Fruit fly (Drosophila melanogaster): ENCODE data around the gene CG8036.
A peak's percentile ranks its signal among the peaks of the same experiment; 100 is the strongest.

Gene CG8036

dm6 chr3R:8712722-8713131 is 45.1 kb downstream of the CG8036 start, which contains the start of gene CG8112:
Gene CG8112 (plus strand): TSS chr3R:8712933.
- TF ChIP-seq CG7101 (tag; optimal IDR thresholded peaks at IDR 0.05) (peak; percentile 78), CG5204 (GFP tag; optimal IDR thresholded peaks at IDR 0.05) (no peak), kay (GFP tag; ENCODE audit: borderline replicate concordance) (peak; percentile 76), CG11617 (GFP tag; optimal IDR thresholded peaks at IDR 0.05) (peak; percentile 87), cnc (optimal IDR thresholded peaks at IDR 0.05) (no peak), CG1620 (GFP tag; optimal IDR thresholded peaks at IDR 0.05) (no peak), CG12768 (GFP tag; optimal IDR thresholded peaks at IDR 0.05) (peak; percentile 45), tj (GFP tag; optimal IDR thresholded peaks at IDR 0.05) (peak; percentile 83), CG14711 (tag; optimal IDR thresholded peaks at IDR 0.05) (peak; percentile 73), Hr96 (GFP tag; optimal IDR thresholded peaks at IDR 0.05) (no peak), toe (GFP tag; optimal IDR thresholded peaks at IDR 0.05) (no peak), Mnt (GFP tag; optimal IDR thresholded peaks at IDR 0.05) (no peak), ovo (GFP tag; optimal IDR thresholded peaks at IDR 0.05) (peak; percentile 73), Crg-1 (GFP tag; optimal IDR thresholded peaks at IDR 0.05) (no peak), cic (GFP tag; optimal IDR thresholded peaks at IDR 0.05) (no peak), CG7045 (GFP tag; optimal IDR thresholded peaks at IDR 0.05) (peak; percentile 58), bab1 (GFP tag; optimal IDR thresholded peaks at IDR 0.05) (peak; percentile 16), CG33017 (tag; optimal IDR thresholded peaks at IDR 0.05) (peak; percentile 69), pad (GFP tag; optimal IDR thresholded peaks at IDR 0.05) (peak; percentile 56), Clk (GFP tag; optimal IDR thresholded peaks at IDR 0.05) (no peak)

dm6 chr3R:8715371-8715770 is 47.7 kb downstream of the CG8036 start:
- TF ChIP-seq pad (GFP tag; optimal IDR thresholded peaks at IDR 0.05), result no peak

- peak; percentile 34 for TF ChIP-seq CG33017 (tag; optimal IDR thresholded peaks at IDR 0.05)
- peak; percentile 97 for TF ChIP-seq ovo (GFP tag; optimal IDR thresholded peaks at IDR 0.05)
- TF ChIP-seq CG14711 (tag; optimal IDR thresholded peaks at IDR 0.05), result peak; percentile 85
- peak; percentile 95 for TF ChIP-seq Mnt (GFP tag; optimal IDR thresholded peaks at IDR 0.05)
- TF ChIP-seq CG1620 (GFP tag; optimal IDR thresholded peaks at IDR 0.05), result no peak
- TF ChIP-seq CG5204 (GFP tag; optimal IDR thresholded peaks at IDR 0.05), result no peak
- TF ChIP-seq pad (GFP tag; optimal IDR thresholded peaks at IDR 0.05), result peak; percentile 63
These were observed 48.3 kb downstream of the CG8036 start, which contains the start of gene TMEM216 for dm6 chr3R:8715851-8716550. Gene TMEM216 (plus strand): TSS chr3R:8716243.

dm6 chr3R:8716551-8716879 is 48.8 kb downstream of the CG8036 start:
- TF ChIP-seq CG33017 (tag; optimal IDR thresholded peaks at IDR 0.05) (no peak), CG5204 (GFP tag; optimal IDR thresholded peaks at IDR 0.05) (no peak), cnc (optimal IDR thresholded peaks at IDR 0.05) (no peak), kay (GFP tag; ENCODE audit: borderline replicate concordance) (no peak), bab1 (GFP tag; optimal IDR thresholded peaks at IDR 0.05) (peak; percentile 12)

dm6 chr3R:8718356-8718755 is 50.7 kb downstream of the CG8036 start, which contains the start of gene Cks85A:
Gene Cks85A (minus strand): TSS chr3R:8718456.
- TF ChIP-seq pad (GFP tag; optimal IDR thresholded peaks at IDR 0.05), result no peak
- TF ChIP-seq CG12768 (GFP tag; optimal IDR thresholded peaks at IDR 0.05), result no peak
- no peak for TF ChIP-seq bab1 (GFP tag; optimal IDR thresholded peaks at IDR 0.05)
- TF ChIP-seq CG5204 (GFP tag; optimal IDR thresholded peaks at IDR 0.05), result no peak
- TF ChIP-seq Hr96 (GFP tag; optimal IDR thresholded peaks at IDR 0.05), result peak; percentile 25
- TF ChIP-seq kay (GFP tag; ENCODE audit: borderline replicate concordance), result peak; percentile 4
- no peak for TF ChIP-seq Crg-1 (GFP tag; optimal IDR thresholded peaks at IDR 0.05)
- peak; percentile 46 for TF ChIP-seq toe (GFP tag; optimal IDR thresholded peaks at IDR 0.05)
- TF ChIP-seq CG14711 (tag; optimal IDR thresholded peaks at IDR 0.05), result no peak
- TF ChIP-seq CG7101 (tag; optimal IDR thresholded peaks at IDR 0.05), result no peak
- no peak for TF ChIP-seq CG7045 (GFP tag; optimal IDR thresholded peaks at IDR 0.05)

- TF ChIP-seq CG33017 (tag; optimal IDR thresholded peaks at IDR 0.05) (no peak), CG1620 (GFP tag; optimal IDR thresholded peaks at IDR 0.05) (no peak), pad (GFP tag; optimal IDR thresholded peaks at IDR 0.05) (no peak), tj (GFP tag; optimal IDR thresholded peaks at IDR 0.05) (no peak), CG5204 (GFP tag; optimal IDR thresholded peaks at IDR 0.05) (no peak)
These were observed 51.2 kb downstream of the CG8036 start, which contains the start of gene CG11760 for dm6 chr3R:8718898-8719297. Gene CG11760 (plus strand): TSS chr3R:8719198.

dm6 chr3R:8721071-8721470 is 53.4 kb downstream of the CG8036 start, which contains the start of gene CG8136:
Gene CG8136 (plus strand): TSS chr3R:8721371.
- peak; percentile 47 for TF ChIP-seq kay (GFP tag; ENCODE audit: borderline replicate concordance)
- no peak for TF ChIP-seq CG7045 (GFP tag; optimal IDR thresholded peaks at IDR 0.05)
- no peak for TF ChIP-seq CG14711 (tag; optimal IDR thresholded peaks at IDR 0.05)

Data from whole organism, adult.